Worm (Caenorhabditis elegans) whole organism, L4 larva: ENCODE measurements around the gene cdc-50.B.

ENCODE experiments used
- ceh-82 ChIP-seq: sonication (generic microtip); optimal IDR thresholded peaks from 2 replicates; lab custom pipeline; 2017; ENCODE audit warnings: missing biosample characterization, missing genetic modification characterization
- egl-27 ChIP-seq: sonication (generic microtip); optimal IDR thresholded peaks from 3 replicates; lab custom pipeline; 2017; ENCODE audit warnings: missing biosample characterization, missing genetic modification reagents, missing genetic modification characterization
- fkh-10 ChIP-seq: fragments of 150-350 bp; optimal IDR thresholded peaks from 2 replicates; lab custom pipeline; 2014; ENCODE audit warnings: missing biosample characterization, missing genetic modification reagents, missing genetic modification characterization
- mdl-1 ChIP-seq, 2 experiments: fragments of 150-350 bp in 1 of 2; sonication (generic microtip) in 1 of 2; optimal IDR thresholded peaks; 2 replicates each; lab custom pipeline; 2014 to 2017; ENCODE audit warnings: missing biosample characterization in 2 of 2, missing genetic modification characterization in 2 of 2
- nhr-237 ChIP-seq: sonication (generic microtip); optimal IDR thresholded peaks from 2 replicates; lab custom pipeline; 2017; ENCODE audit warnings: missing biosample characterization, missing genetic modification characterization

DNA sequence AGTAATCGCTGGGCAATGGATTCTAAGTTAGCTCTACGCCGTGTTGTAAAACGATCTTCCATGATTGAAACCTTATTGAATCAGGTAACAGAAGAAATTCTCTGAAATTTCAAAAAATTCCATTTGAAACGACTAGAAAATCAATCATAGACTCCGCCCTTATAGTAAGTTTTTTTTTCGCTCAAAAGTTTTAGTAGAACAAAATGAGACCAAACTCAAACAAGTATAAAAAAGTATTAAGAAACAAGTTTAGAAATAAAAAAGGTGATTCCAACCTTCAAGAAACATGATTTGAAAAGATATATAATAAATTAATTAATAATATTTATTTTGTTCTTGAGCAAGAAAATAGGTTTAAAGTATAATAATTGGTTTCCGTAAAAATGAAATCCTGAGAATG, 13.4 kb downstream of the cdc-50.B start, which contains the start of gene C33D9.6:
- TF ChIP-seq fkh-10 (no peak), ceh-82 (tag; lab: Kevin White, UChicago) (no peak), mdl-1 (tag; optimal IDR thresholded peaks at IDR 0.05; lab: Kevin White, UChicago) (no peak), nhr-237 (tag; lab: Kevin White, UChicago) (no peak), egl-27 (tag; lab: Kevin White, UChicago) (no peak)
